Fruit fly (Drosophila melanogaster) whole organism, embryonic: ENCODE data around the gene Ugt37A3.
A peak's percentile ranks its signal among the peaks of the same experiment; 100 is the strongest.

Source experiments
- Awh ChIP-seq: fragments of 200-800 bp; sonication (Bioruptor generic); IDR thresholded peaks from 2 replicates; pipeline ENCODE4, ENCODE4 v1.3.6; 2022; ENCODE audit warnings: missing biosample characterization, missing genetic modification characterization
- CG10431 ChIP-seq: fragments of 200-800 bp; sonication (Bioruptor generic); optimal IDR thresholded peaks from 3 replicates; lab custom pipeline; 2018; ENCODE audit warnings: missing biosample characterization, mild to moderate bottlenecking, missing genetic modification characterization
- CG10462 ChIP-seq: fragments of 200-800 bp; sonication (Bioruptor generic); optimal IDR thresholded peaks from 2 replicates; lab custom pipeline; 2016; ENCODE audit warnings: missing biosample characterization, missing genetic modification characterization
- CG10543 ChIP-seq: fragments of 200-800 bp; sonication (Bioruptor generic); optimal IDR thresholded peaks from 3 replicates; lab custom pipeline; 2017; ENCODE audit warnings: missing biosample characterization, mild to moderate bottlenecking, missing genetic modification characterization, moderate library complexity
- CG11247 ChIP-seq: fragments of 200-800 bp; sonication (Bioruptor generic); IDR thresholded peaks from 2 replicates; pipeline ENCODE4 v1.3.6; 2022; ENCODE audit warnings: missing biosample characterization, missing genetic modification characterization
- CG14441 ChIP-seq: fragments of 200-800 bp; sonication (Bioruptor generic); IDR thresholded peaks from 2 replicates; pipeline ENCODE4 v1.3.6; 2022; ENCODE audit warnings: missing biosample characterization, missing genetic modification characterization
- CG15269 ChIP-seq: fragments of 200-800 bp; sonication (Bioruptor generic); optimal IDR thresholded peaks from 2 replicates; lab custom pipeline; 2018; ENCODE audit warnings: missing biosample characterization, mild to moderate bottlenecking, missing genetic modification characterization, moderate library complexity
- CG1647 ChIP-seq: fragments of 200-800 bp; sonication (Bioruptor generic); optimal IDR thresholded peaks from 3 replicates; lab custom pipeline; 2016; ENCODE audit warnings: missing biosample characterization, missing genetic modification characterization
- CG1792 ChIP-seq: fragments of 200-800 bp; sonication (Bioruptor generic); optimal IDR thresholded peaks from 2 replicates; lab custom pipeline; 2016; ENCODE audit warnings: missing biosample characterization, missing genetic modification characterization
- CG30431 ChIP-seq: fragments of 200-800 bp; sonication (Bioruptor generic); optimal IDR thresholded peaks from 2 replicates; lab custom pipeline; 2017; ENCODE audit warnings: missing biosample characterization, missing genetic modification characterization
- CG32532 ChIP-seq: fragments of 200-800 bp; sonication (Bioruptor generic); IDR thresholded peaks from 2 replicates; pipeline ENCODE4 v1.3.6; 2022; ENCODE audit warnings: missing biosample characterization, missing genetic modification characterization
- CG32772 ChIP-seq: fragments of 200-800 bp; sonication (Bioruptor generic); IDR thresholded peaks from 2 replicates; pipeline ENCODE4 v1.3.6; 2022; ENCODE audit warnings: missing biosample characterization, missing genetic modification characterization
- CG4820 ChIP-seq: fragments of 200-800 bp; sonication (Bioruptor generic); optimal IDR thresholded peaks from 3 replicates; lab custom pipeline; 2016; ENCODE audit warnings: missing biosample characterization, missing genetic modification characterization
- CG5245 ChIP-seq: fragments of 200-800 bp; sonication (Bioruptor generic); optimal IDR thresholded peaks from 3 replicates; lab custom pipeline; 2016; ENCODE audit warnings: missing biosample characterization, missing genetic modification characterization
- CG6272 ChIP-seq: fragments of 200-800 bp; sonication (Bioruptor generic); IDR thresholded peaks from 2 replicates; pipeline ENCODE4 v1.3.6; 2022; ENCODE audit warnings: missing biosample characterization, missing genetic modification characterization
- CG6654 ChIP-seq: fragments of 200-800 bp; sonication (Bioruptor generic); optimal IDR thresholded peaks from 2 replicates; lab custom pipeline; 2017; ENCODE audit warnings: missing biosample characterization, mild to moderate bottlenecking, missing genetic modification characterization
- CG7786 ChIP-seq: fragments of 200-800 bp; sonication (Bioruptor generic); optimal IDR thresholded peaks from 2 replicates; lab custom pipeline; 2016; ENCODE audit warnings: missing biosample characterization, missing genetic modification characterization
- Chrac-16 ChIP-seq: fragments of 200-800 bp; sonication (Bioruptor generic); optimal IDR thresholded peaks from 3 replicates; lab custom pipeline; 2016; ENCODE audit warnings: missing biosample characterization, missing genetic modification characterization
- Dbx ChIP-seq: fragments of 200-800 bp; sonication (Bioruptor generic); IDR thresholded peaks from 3 replicates; pipeline ENCODE4 v1.3.6; 2022; ENCODE audit warnings: missing biosample characterization, missing genetic modification characterization
- E2f1 ChIP-seq: fragments of 200-800 bp; sonication (Bioruptor generic); IDR thresholded peaks from 2 replicates; pipeline ENCODE4 v1.3.6; 2022; ENCODE audit warnings: missing biosample characterization, missing genetic modification characterization
- Gsc ChIP-seq: fragments of 200-800 bp; sonication (Bioruptor generic); IDR thresholded peaks from 2 replicates; pipeline ENCODE4 v1.3.6; 2022; ENCODE audit warnings: missing biosample characterization, missing genetic modification characterization
- HLHmδ ChIP-seq: fragments of 200-800 bp; sonication (Bioruptor generic); optimal IDR thresholded peaks from 2 replicates; lab custom pipeline; 2018; ENCODE audit warnings: missing biosample characterization, mild to moderate bottlenecking, missing genetic modification characterization, moderate library complexity
- Hand ChIP-seq: fragments of 200-800 bp; sonication (Bioruptor generic); optimal IDR thresholded peaks from 2 replicates; lab custom pipeline; 2017; ENCODE audit warnings: mild to moderate bottlenecking, missing biosample characterization, missing genetic modification reagents, missing genetic modification characterization
- Hsf ChIP-seq: fragments of 200-800 bp; sonication (Bioruptor generic); optimal IDR thresholded peaks from 3 replicates; lab custom pipeline; 2016; ENCODE audit warnings: missing biosample characterization, missing genetic modification characterization
- MTF-1 ChIP-seq: fragments of 200-800 bp; sonication (Bioruptor generic); optimal IDR thresholded peaks from 2 replicates; lab custom pipeline; 2018; ENCODE audit warnings: missing biosample characterization, mild to moderate bottlenecking, missing genetic modification characterization, borderline replicate concordance
- Meics ChIP-seq: fragments of 200-800 bp; sonication (Bioruptor generic); optimal IDR thresholded peaks from 2 replicates; lab custom pipeline; 2017; ENCODE audit warnings: missing biosample characterization, mild to moderate bottlenecking, missing genetic modification characterization
- NfI ChIP-seq: fragments of 200-800 bp; sonication (Bioruptor generic); optimal IDR thresholded peaks from 3 replicates; lab custom pipeline; 2018; ENCODE audit warnings: missing biosample characterization, mild to moderate bottlenecking, missing genetic modification characterization, moderate library complexity
- Rfx ChIP-seq: fragments of 200-800 bp; sonication (Bioruptor generic); IDR thresholded peaks from 2 replicates; pipeline ENCODE4 v1.3.6; 2022; ENCODE audit warnings: missing biosample characterization, missing genetic modification characterization
- Rx ChIP-seq: fragments of 200-800 bp; sonication (Bioruptor generic); IDR thresholded peaks from 2 replicates; pipeline ENCODE4 v1.3.6; 2022; ENCODE audit warnings: missing biosample characterization, missing genetic modification characterization
- Sry-δ ChIP-seq: fragments of 200-800 bp; sonication (Bioruptor generic); optimal IDR thresholded peaks from 2 replicates; lab custom pipeline; 2016; ENCODE audit warnings: missing biosample characterization, missing genetic modification characterization
- Taf1 ChIP-seq: fragments of 200-800 bp; sonication (Bioruptor generic); IDR thresholded peaks from 2 replicates; pipeline ENCODE4 v1.3.6; 2022; ENCODE audit warnings: missing biosample characterization, missing genetic modification characterization
- ftz-f1 ChIP-seq: fragments of 200-800 bp; sonication (Bioruptor generic); optimal IDR thresholded peaks from 2 replicates; lab custom pipeline; 2016; ENCODE audit warnings: missing biosample characterization, missing genetic modification characterization
- hbn ChIP-seq: fragments of 200-800 bp; sonication (Bioruptor generic); IDR thresholded peaks from 2 replicates; pipeline ENCODE4 v1.3.6; 2022; ENCODE audit warnings: missing biosample characterization, missing genetic modification characterization; ENCODE audit not compliant: partially characterized antibody
- hkb ChIP-seq, 2 experiments: fragments of 200-800 bp in 1 of 2; fragments of >200 bp in 1 of 2; sonication (Bioruptor generic) in 1 of 2; IDR thresholded peaks in 1 of 2; optimal IDR thresholded peaks in 1 of 2; 2 replicates each; pipeline versions ENCODE4 v1.3.6 to Lab custom; 2017 to 2022; ENCODE audit warnings: missing biosample characterization in 1 of 2, missing genetic modification characterization in 1 of 2
- hth ChIP-seq: fragments of >200 bp; optimal IDR thresholded peaks from 2 replicates; lab custom pipeline; 2017; ENCODE audit warnings: inconsistent platforms
- kay ChIP-seq: fragments of 200-800 bp; sonication (Bioruptor generic); optimal IDR thresholded peaks from 2 replicates; lab custom pipeline; 2016; ENCODE audit warnings: missing biosample characterization, missing genetic modification characterization
- lab ChIP-seq: fragments of 200-800 bp; sonication (Bioruptor generic); optimal IDR thresholded peaks from 3 replicates; lab custom pipeline; 2017; ENCODE audit warnings: missing biosample characterization, missing genetic modification characterization, mild to moderate bottlenecking, moderate library complexity, missing genetic modification reagents
- lola ChIP-seq, 3 experiments: fragments of >200 bp in 2 of 3; fragments of 200-800 bp in 1 of 3; sonication (Bioruptor generic) in 1 of 3; optimal IDR thresholded peaks; 2 replicates each; lab custom pipeline; 2017 to 2019; ENCODE audit warnings: missing biosample characterization in 3 of 3, missing genetic modification characterization in 3 of 3, mild to moderate bottlenecking in 1 of 3, moderate library complexity in 1 of 3
- nom ChIP-seq: fragments of 200-800 bp; sonication (Bioruptor generic); optimal IDR thresholded peaks from 2 replicates; lab custom pipeline; 2017; ENCODE audit warnings: missing biosample characterization, missing genetic modification characterization, mild to moderate bottlenecking, moderate library complexity, missing genetic modification reagents
- org-1 ChIP-seq: fragments of 200-800 bp; sonication (Bioruptor generic); optimal IDR thresholded peaks from 2 replicates; lab custom pipeline; 2017; ENCODE audit warnings: missing biosample characterization, missing genetic modification characterization
- pum ChIP-seq: fragments of 200-800 bp; sonication (Bioruptor generic); optimal IDR thresholded peaks from 2 replicates; lab custom pipeline; 2016; ENCODE audit warnings: missing biosample characterization, missing genetic modification characterization
- salm ChIP-seq: fragments of 200-800 bp; sonication (Bioruptor generic); optimal IDR thresholded peaks from 2 replicates; lab custom pipeline; 2018; ENCODE audit warnings: missing biosample characterization, mild to moderate bottlenecking, missing genetic modification characterization
- seq ChIP-seq: fragments of 200-800 bp; sonication (Bioruptor generic); IDR thresholded peaks from 2 replicates; pipeline ENCODE4 v1.3.6; 2022; ENCODE audit warnings: missing biosample characterization, missing genetic modification characterization
- sna ChIP-seq: fragments of 200-800 bp; sonication (Bioruptor generic); IDR thresholded peaks from 2 replicates; pipeline ENCODE4 v1.3.6; 2022; ENCODE audit warnings: missing biosample characterization, missing genetic modification characterization; ENCODE audit not compliant: partially characterized antibody
- ssp ChIP-seq: fragments of 200-800 bp; sonication (Bioruptor generic); IDR thresholded peaks from 2 replicates; pipeline ENCODE4 v1.3.6; 2022; ENCODE audit warnings: missing biosample characterization, missing genetic modification characterization
- trh ChIP-seq: fragments of 200-800 bp; sonication (Bioruptor generic); optimal IDR thresholded peaks from 2 replicates; lab custom pipeline; 2016; ENCODE audit warnings: missing biosample characterization, missing genetic modification characterization
- unpg ChIP-seq: fragments of 200-800 bp; sonication (Bioruptor generic); optimal IDR thresholded peaks from 3 replicates; lab custom pipeline; 2018; ENCODE audit warnings: missing biosample characterization, mild to moderate bottlenecking, missing genetic modification characterization, moderate library complexity
- zen ChIP-seq: fragments of 200-800 bp; sonication (Bioruptor generic); optimal IDR thresholded peaks from 3 replicates; lab custom pipeline; 2018; ENCODE audit warnings: missing biosample characterization, mild to moderate bottlenecking, missing genetic modification characterization, moderate library complexity
- zen2 ChIP-seq: fragments of 200-800 bp; sonication (Bioruptor generic); IDR thresholded peaks from 3 replicates; pipeline ENCODE4 v1.3.6; 2022; ENCODE audit warnings: missing biosample characterization, missing genetic modification characterization; ENCODE audit not compliant: partially characterized antibody

The Ugt37A3 gene

dm6 chr3R:12727944-12728649 is 15.4 kb downstream of the Ugt37A3 start (continued):
- TF ChIP-seq Hand (peak; percentile 30), CG1647 (GFP tag; lab: Kevin White, UChicago) (no peak), Rx (peak; percentile 46; the same call in 1 of the 2 replicates), sna (GFP tag; lab: Robert Waterston, UW) (no peak), CG5245 (no peak), trh (no peak), HLHmδ (GFP tag; lab: Kevin White, UChicago) (no peak), unpg (peak; percentile 32), CG7786 (no peak), Sry-δ (GFP tag; lab: Kevin White, UChicago) (no peak), CG6654 (peak; percentile 11), org-1 (GFP tag; lab: Kevin White, UChicago) (no peak), salm (tag; lab: Kevin White, UChicago) (no peak), pum (GFP tag; lab: Kevin White, UChicago) (peak; percentile 20), Meics (GFP tag; lab: Kevin White, UChicago) (peak; percentile 54), kay (GFP tag; lab: Kevin White, UChicago) (no peak), Chrac-16 (peak; percentile 16), E2f1 (no peak), CG30431 (GFP tag; lab: Kevin White, UChicago) (no peak), zen2 (GFP tag; lab: Robert Waterston, UW) (no peak), MTF-1 (no peak), hth (no peak), hbn (no peak), CG4820 (GFP tag; lab: Kevin White, UChicago) (no peak), CG14441 (GFP tag; lab: Robert Waterston, UW) (peak; percentile 36; the same call in 1 of the 2 replicates), Hsf (GFP tag; lab: Kevin White, UChicago) (peak; percentile 12), CG15269 (tag; lab: Kevin White, UChicago) (peak; percentile 49), CG10462 (no peak), CG10543 (no peak), Awh (GFP tag; lab: Robert Waterston, UW) (no peak), NfI (GFP tag; lab: Kevin White, UChicago) (peak; percentile 23), lab (GFP tag; lab: Kevin White, UChicago) (peak; percentile 70), ftz-f1 (GFP tag; lab: Kevin White, UChicago) (no peak), lola (GFP tag; optimal IDR thresholded peaks at IDR 0.05; lab: Kevin White, UChicago) (no peak), seq (GFP tag; lab: Robert Waterston, UW) (0 out of 2 replicates have a peak, but pooled peaks have one; percentile 19), CG32772 (GFP tag; lab: Robert Waterston, UW) (peak; percentile 24; the same call in 1 of the 2 replicates), CG1792 (GFP tag; lab: Kevin White, UChicago) (peak; percentile 7), CG11247 (GFP tag; lab: Robert Waterston, UW) (no peak), Rfx (GFP tag; lab: Robert Waterston, UW) (peak; percentile 48; the same call in 1 of the 2 replicates), nom (GFP tag; lab: Kevin White, UChicago) (no peak), CG10431 (no peak), zen (tag; lab: Kevin White, UChicago) (no peak), Dbx (peak; percentile 38; the same call in 1 of the 3 replicates), ssp (GFP tag; lab: Robert Waterston, UW) (peak; percentile 19; the same call in 1 of the 2 replicates), hkb (optimal IDR thresholded peaks at IDR 0.05; lab: Kevin White, UChicago) (no peak), hkb (GFP tag; IDR thresholded peaks at IDR 0.05; lab: Robert Waterston, UW) (peak; percentile 24; the same call in 1 of the 2 replicates), Gsc (GFP tag; lab: Robert Waterston, UW) (no peak), Taf1 (GFP tag; lab: Robert Waterston, UW) (peak; percentile 24; the same call in 1 of the 2 replicates), CG32532 (GFP tag; lab: Robert Waterston, UW) (no peak; the same call in 1 of the 2 replicates), CG6272 (no peak)
